Worm (Caenorhabditis elegans) whole organism, L3 larva: Measurements from ENCODE around the gene egl-26.

ENCODE experiments used
- R02D3.7 ChIP-seq: fragments of 150-350 bp; optimal IDR thresholded peaks from 2 replicates; lab custom pipeline; 2014; ENCODE audit warnings: missing biosample characterization, missing genetic modification characterization
- ZK546.5 ChIP-seq: sonication (generic microtip); optimal IDR thresholded peaks from 2 replicates; lab custom pipeline; 2017; ENCODE audit warnings: missing biosample characterization, missing genetic modification characterization
- ama-1 ChIP-seq: fragments of 150-350 bp; optimal IDR thresholded peaks from 2 replicates; lab custom pipeline; 2018
- ceh-16 ChIP-seq: sonication (generic microtip); optimal IDR thresholded peaks from 2 replicates; lab custom pipeline; 2017; ENCODE audit warnings: missing biosample characterization, missing genetic modification characterization
- ceh-82 ChIP-seq: fragments of 150-350 bp; optimal IDR thresholded peaks from 2 replicates; lab custom pipeline; 2014; ENCODE audit warnings: missing biosample characterization, missing genetic modification characterization
- ceh-9 ChIP-seq: sonication (generic microtip); optimal IDR thresholded peaks from 2 replicates; lab custom pipeline; 2018; ENCODE audit warnings: missing biosample characterization, missing genetic modification characterization
- egl-27 ChIP-seq: sonication (generic microtip); optimal IDR thresholded peaks from 4 replicates; lab custom pipeline; 2017; ENCODE audit warnings: missing biosample characterization, missing genetic modification reagents, missing genetic modification characterization
- egl-5 ChIP-seq: fragments of 150-350 bp; optimal IDR thresholded peaks from 2 replicates; lab custom pipeline; 2017; ENCODE audit warnings: missing biosample characterization, missing genetic modification reagents, missing genetic modification characterization, inconsistent platforms
- elt-2 ChIP-seq: sonication (generic microtip); optimal IDR thresholded peaks from 2 replicates; lab custom pipeline; 2016; ENCODE audit warnings: missing genetic modification reagents, mild to moderate bottlenecking, missing genetic modification characterization, missing compliant biosample characterization
- fkh-10 ChIP-seq: sonication (generic microtip); optimal IDR thresholded peaks from 2 replicates; lab custom pipeline; 2017; ENCODE audit warnings: missing biosample characterization, missing genetic modification reagents, missing genetic modification characterization
- fkh-2 ChIP-seq: fragments of 150-350 bp; optimal IDR thresholded peaks from 2 replicates; lab custom pipeline; 2014; ENCODE audit warnings: missing biosample characterization, missing genetic modification reagents, missing genetic modification characterization
- fos-1 ChIP-seq: fragments of 150-350 bp; optimal IDR thresholded peaks from 2 replicates; lab custom pipeline; 2014; ENCODE audit warnings: missing biosample characterization, missing genetic modification characterization
- hmg-11 ChIP-seq: sonication (generic microtip); optimal IDR thresholded peaks from 2 replicates; lab custom pipeline; 2016; ENCODE audit warnings: missing genetic modification characterization, missing compliant biosample characterization
- jun-1 ChIP-seq: fragments of 150-350 bp; optimal IDR thresholded peaks from 2 replicates; lab custom pipeline; 2014; ENCODE audit warnings: missing biosample characterization, missing genetic modification reagents, missing genetic modification characterization
- lin-15B ChIP-seq: fragments of 150-350 bp; optimal IDR thresholded peaks from 2 replicates; lab custom pipeline; 2014; ENCODE audit warnings: missing biosample characterization, missing genetic modification characterization
- lin-39 ChIP-seq: fragments of 150-350 bp; optimal IDR thresholded peaks from 2 replicates; lab custom pipeline; 2018; ENCODE audit warnings: missing biosample characterization, missing genetic modification reagents, missing genetic modification characterization
- lsy-12 ChIP-seq: sonication (generic microtip); optimal IDR thresholded peaks from 2 replicates; lab custom pipeline; 2016; ENCODE audit warnings: mild to moderate bottlenecking, missing genetic modification characterization, missing compliant biosample characterization
- mdl-1 ChIP-seq: fragments of 150-350 bp; optimal IDR thresholded peaks from 2 replicates; lab custom pipeline; 2014; ENCODE audit warnings: missing biosample characterization, missing genetic modification characterization
- mml-1 ChIP-seq: fragments of 150-350 bp; sonication (generic microtip); optimal IDR thresholded peaks from 3 replicates; lab custom pipeline; 2014; ENCODE audit warnings: missing biosample characterization, missing genetic modification characterization
- nfya-1 ChIP-seq: sonication (generic microtip); optimal IDR thresholded peaks from 2 replicates; lab custom pipeline; 2017; ENCODE audit warnings: missing genetic modification characterization, mild to moderate bottlenecking, missing compliant biosample characterization, antibody characterized with exemption, moderate library complexity; ENCODE audit not compliant: insufficient read depth
- nhr-12 ChIP-seq: fragments of 150-350 bp; optimal IDR thresholded peaks from 2 replicates; lab custom pipeline; 2014; ENCODE audit warnings: missing biosample characterization, missing genetic modification characterization
- nhr-23 ChIP-seq: fragments of 150-350 bp; optimal IDR thresholded peaks from 2 replicates; lab custom pipeline; 2014; ENCODE audit warnings: missing biosample characterization, missing genetic modification reagents, missing genetic modification characterization
- nhr-25 ChIP-seq: sonication (generic microtip); optimal IDR thresholded peaks from 2 replicates; lab custom pipeline; 2017; ENCODE audit warnings: missing biosample characterization, missing genetic modification characterization
- nhr-28 ChIP-seq: fragments of 150-350 bp; optimal IDR thresholded peaks from 2 replicates; lab custom pipeline; 2014; ENCODE audit warnings: missing biosample characterization, missing genetic modification characterization
- nhr-43 ChIP-seq: sonication (generic microtip); optimal IDR thresholded peaks from 2 replicates; lab custom pipeline; 2016; ENCODE audit warnings: mild to moderate bottlenecking, missing genetic modification characterization, missing compliant biosample characterization; ENCODE audit not compliant: poor library complexity, severe bottlenecking
- nhr-67 ChIP-seq: fragments of 150-350 bp; optimal IDR thresholded peaks from 2 replicates; lab custom pipeline; 2014; ENCODE audit warnings: missing biosample characterization, missing genetic modification characterization
- nhr-76 ChIP-seq: fragments of 150-350 bp; sonication (generic microtip); optimal IDR thresholded peaks from 5 replicates; lab custom pipeline; 2014; ENCODE audit warnings: missing biosample characterization, missing genetic modification characterization
- pha-4 ChIP-seq: fragments of 150-350 bp; optimal IDR thresholded peaks from 2 replicates; lab custom pipeline; 2014; ENCODE audit warnings: missing biosample characterization, missing genetic modification reagents, missing genetic modification characterization
- skn-1 ChIP-seq: fragments of 150-350 bp; optimal IDR thresholded peaks from 2 replicates; lab custom pipeline; 2014; ENCODE audit warnings: missing biosample characterization, missing genetic modification characterization
- snpc-4 ChIP-seq: fragments of 150-350 bp; optimal IDR thresholded peaks from 2 replicates; lab custom pipeline; 2014; ENCODE audit warnings: missing biosample characterization, missing genetic modification characterization
- tbx-2 ChIP-seq: sonication (generic microtip); optimal IDR thresholded peaks from 2 replicates; lab custom pipeline; 2016; ENCODE audit warnings: mild to moderate bottlenecking, missing genetic modification characterization, missing compliant biosample characterization
- unc-62 ChIP-seq: fragments of 150-350 bp; sonication (generic microtip); optimal IDR thresholded peaks from 4 replicates; lab custom pipeline; 2014; ENCODE audit warnings: missing biosample characterization, missing genetic modification reagents, missing genetic modification characterization
- zag-1 ChIP-seq: fragments of 150-350 bp; optimal IDR thresholded peaks from 2 replicates; lab custom pipeline; 2014; ENCODE audit warnings: missing biosample characterization, missing genetic modification characterization
- ztf-4 ChIP-seq: fragments of 150-350 bp; optimal IDR thresholded peaks from 2 replicates; lab custom pipeline; 2014; ENCODE audit warnings: missing biosample characterization, missing genetic modification characterization

Gene egl-26

ce11 chrII:39437-39836, 30.0 kb upstream of the egl-26 start, which contains the start of gene spp-24:
TSS of gene spp-24 (minus strand) at chrII:39537.
- TF ChIP-seq ceh-16 (tag; lab: Kevin White, UChicago) (no peak), skn-1 (no peak), tbx-2 (tag; lab: Kevin White, UChicago) (no peak), egl-27 (tag; lab: Kevin White, UChicago) (no peak), nhr-67 (tag; lab: Kevin White, UChicago) (no peak), ztf-4 (tag; lab: Kevin White, UChicago) (no peak), mml-1 (tag; lab: Kevin White, UChicago) (no peak), fos-1 (tag; lab: Kevin White, UChicago) (no peak), nhr-43 (tag; lab: Kevin White, UChicago) (no peak), nhr-25 (no peak), nhr-76 (tag; lab: Kevin White, UChicago) (no peak), zag-1 (no peak), fkh-2 (tag; lab: Kevin White, UChicago) (no peak), fkh-10 (GFP tag; lab: Kevin White, UChicago) (no peak), R02D3.7 (tag; lab: Kevin White, UChicago) (no peak), nhr-12 (tag; lab: Kevin White, UChicago) (no peak), elt-2 (tag; lab: Kevin White, UChicago) (no peak)

- no peak for TF ChIP-seq jun-1 (tag; lab: Kevin White, UChicago)
- TF ChIP-seq nhr-12 (tag; lab: Kevin White, UChicago): no peak
- no peak for TF ChIP-seq nhr-25
- TF ChIP-seq hmg-11 (tag; lab: Kevin White, UChicago): no peak
These were observed 27.5 kb upstream of the egl-26 start, which contains the start of gene F23F1.10 for ce11 chrII:41914-42313. TSS of gene F23F1.10 (minus strand) at chrII:41982.

ce11 chrII:43640-44039, 25.8 kb upstream of the egl-26 start, which contains the start of gene nfyc-1:
TSS of gene nfyc-1 (plus strand) at chrII:43907.
- TF ChIP-seq nhr-25 (peak; percentile 42), lin-15B (peak; percentile 90), nhr-28 (tag; lab: Kevin White, UChicago) (no peak), lin-39 (peak; percentile 65), mdl-1 (tag; lab: Kevin White, UChicago) (no peak), hmg-11 (tag; lab: Kevin White, UChicago) (peak; percentile 79), nfya-1 (peak; percentile 65), ceh-9 (tag; lab: Kevin White, UChicago) (no peak), skn-1 (peak; percentile 99), nhr-23 (tag; lab: Kevin White, UChicago) (peak; percentile 65), egl-5 (tag; lab: Kevin White, UChicago) (peak; percentile 72), pha-4 (tag; lab: Kevin White, UChicago) (peak; percentile 84), snpc-4 (tag; lab: Kevin White, UChicago) (peak; percentile 27)

ce11 chrII:44740-45139, 24.7 kb upstream of the egl-26 start, which contains the start of gene rpoa-49:
TSS of gene rpoa-49 (plus strand) at chrII:45040.
- no peak for TF ChIP-seq ama-1 (lab: Kevin White, UChicago)
- no peak for TF ChIP-seq fkh-10 (GFP tag; lab: Kevin White, UChicago)
- TF ChIP-seq nhr-43 (tag; lab: Kevin White, UChicago): no peak
- TF ChIP-seq fos-1 (tag; lab: Kevin White, UChicago): no peak
- TF ChIP-seq egl-27 (tag; lab: Kevin White, UChicago): no peak
- TF ChIP-seq ZK546.5 (tag; lab: Kevin White, UChicago): no peak
- no peak for TF ChIP-seq lin-15B
- TF ChIP-seq tbx-2 (tag; lab: Kevin White, UChicago): no peak
- TF ChIP-seq skn-1: no peak
- TF ChIP-seq elt-2 (tag; lab: Kevin White, UChicago): no peak
- TF ChIP-seq unc-62: no peak
- no peak for TF ChIP-seq lsy-12 (tag; lab: Kevin White, UChicago)
- no peak for TF ChIP-seq nfya-1

ce11 chrII:46116-46515, 23.3 kb upstream of the egl-26 start, which contains the start of gene rpt-4:
TSS of gene rpt-4 (minus strand) at chrII:46216.
- TF ChIP-seq ceh-82 (tag; lab: Kevin White, UChicago): no peak
- TF ChIP-seq R02D3.7 (tag; lab: Kevin White, UChicago): no peak
- TF ChIP-seq, all 47 proteins: peak for 0
